Fruit fly (Drosophila melanogaster): ENCODE data around the gene CG8028.

The CG8028 gene

DNA sequence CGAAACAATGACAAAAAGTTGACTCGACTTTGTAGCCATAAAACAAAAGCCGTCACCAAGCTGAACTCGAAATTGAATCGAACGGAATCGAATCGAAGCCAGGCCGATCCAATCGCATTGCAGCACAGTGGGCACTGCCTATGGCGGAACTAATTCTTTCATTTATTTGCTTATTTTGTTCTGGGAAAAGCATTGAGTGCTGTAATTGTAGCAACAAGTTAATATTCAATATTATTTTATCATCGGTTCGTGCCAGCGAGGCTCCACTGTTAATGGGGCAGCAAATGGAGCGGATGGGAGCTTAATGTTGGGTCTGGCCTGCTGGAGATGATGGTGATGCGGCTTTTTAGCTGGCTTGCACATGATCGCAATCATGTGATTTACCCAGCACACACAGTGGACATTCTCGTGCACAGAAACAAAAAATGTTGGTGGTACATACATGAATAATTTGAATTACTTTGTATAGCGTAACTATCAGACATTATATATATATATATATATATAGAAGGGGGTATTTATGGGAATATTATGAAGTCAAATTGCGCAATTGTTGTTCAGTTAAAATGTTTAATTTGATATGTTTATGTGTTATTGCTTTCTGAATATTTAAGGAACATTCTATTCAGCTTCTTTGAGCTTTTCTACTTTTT is 9.3 kb upstream of the CG8028 start (continued):
- peak; percentile 87 for TF ChIP-seq CG11247 (GFP tag; IDR thresholded peaks at IDR 0.05)
- peak; percentile 43 for TF ChIP-seq Jarid2 (GFP tag; optimal IDR thresholded peaks at IDR 0.05)
- no peak for TF ChIP-seq CG1832 (GFP tag; optimal IDR thresholded peaks at IDR 0.05)
- peak; percentile 75 for TF ChIP-seq en (GFP tag; optimal IDR thresholded peaks at IDR 0.05)
- TF ChIP-seq lab (GFP tag; optimal IDR thresholded peaks at IDR 0.05), result peak; percentile 90
- peak; percentile 84 for TF ChIP-seq MTF-1 (GFP tag; optimal IDR thresholded peaks at IDR 0.05; ENCODE audit: borderline replicate concordance)
- peak; percentile 85 for TF ChIP-seq croc (GFP tag; conservative IDR thresholded peaks at IDR 0.05)
- TF ChIP-seq schlank (tag; optimal IDR thresholded peaks at IDR 0.05), result peak; percentile 52
- peak; percentile 83 for TF ChIP-seq Chrac-16 (GFP tag; optimal IDR thresholded peaks at IDR 0.05)
- no peak for TF ChIP-seq pros (GFP tag; optimal IDR thresholded peaks at IDR 0.05)
- TF ChIP-seq lbe (GFP tag; optimal IDR thresholded peaks at IDR 0.05), result peak; percentile 96
- TF ChIP-seq Sox100B (GFP tag; optimal IDR thresholded peaks at IDR 0.05), result peak; percentile 78
- peak; percentile 67 for TF ChIP-seq CG31365 (tag; optimal IDR thresholded peaks at IDR 0.05)
- no peak for TF ChIP-seq Doc3 (GFP tag; IDR thresholded peaks at IDR 0.05; ENCODE audit: partially characterized antibody)
- TF ChIP-seq CG11456 (GFP tag; IDR thresholded peaks at IDR 0.05), result peak; percentile 92
- TF ChIP-seq Hr51 (GFP tag; optimal IDR thresholded peaks at IDR 0.05), result peak; percentile 67 to 91
- peak; percentile 87 for TF ChIP-seq CG11093 (GFP tag; IDR thresholded peaks at IDR 0.05)
- peak; percentile 92 for TF ChIP-seq Xrp1 (GFP tag; IDR thresholded peaks at IDR 0.05)
- TF ChIP-seq Oaz (GFP tag; IDR thresholded peaks at IDR 0.05), result peak; percentile 89
- peak; percentile 89 for TF ChIP-seq CG2712 (tag; optimal IDR thresholded peaks at IDR 0.05)
- peak; percentile 72 for TF ChIP-seq Atf3 (GFP tag; optimal IDR thresholded peaks at IDR 0.05)
- TF ChIP-seq Gug (GFP tag; IDR thresholded peaks at IDR 0.05), result peak; percentile 92
- TF ChIP-seq Fer3 (tag; optimal IDR thresholded peaks at IDR 0.05), result peak; percentile 81
- peak; percentile 72 for TF ChIP-seq CG8359 (GFP tag; optimal IDR thresholded peaks at IDR 0.05; ENCODE audit: borderline replicate concordance)
- TF ChIP-seq CG10959 (GFP tag; IDR thresholded peaks at IDR 0.05), result peak; percentile 73
- peak; percentile 77 for TF ChIP-seq odd (GFP tag; optimal IDR thresholded peaks at IDR 0.05)
- peak; percentile 98 for TF ChIP-seq vvl (GFP tag; IDR thresholded peaks at IDR 0.05)
- peak; percentile 88 for TF ChIP-seq CG4820 (GFP tag; optimal IDR thresholded peaks at IDR 0.05)
- TF ChIP-seq Fer2 (tag; optimal IDR thresholded peaks at IDR 0.05), result peak; percentile 69
- peak; percentile 81 for TF ChIP-seq org-1 (GFP tag; optimal IDR thresholded peaks at IDR 0.05)
- peak; percentile 84 for TF ChIP-seq CG11695 (GFP tag; IDR thresholded peaks at IDR 0.05)
- peak; percentile 21 for TF ChIP-seq B-H2 (GFP tag; optimal IDR thresholded peaks at IDR 0.05)
- TF ChIP-seq HHEX (GFP tag; optimal IDR thresholded peaks at IDR 0.05), result peak; percentile 82
- peak in 1 of 2 experiments; percentile 36 for TF ChIP-seq crp (GFP tag; optimal IDR thresholded peaks at IDR 0.05)
- TF ChIP-seq lov (optimal IDR thresholded peaks at IDR 0.05), result no peak
- TF ChIP-seq lov (GFP tag; IDR thresholded peaks at IDR 0.05), result peak; percentile 92
- TF ChIP-seq crol (GFP tag; IDR thresholded peaks at IDR 0.05), result no peak
- peak; percentile 93 for TF ChIP-seq H15 (GFP tag; IDR thresholded peaks at IDR 0.05)
- peak; percentile 89 for TF ChIP-seq chm (GFP tag; IDR thresholded peaks at IDR 0.05)
- peak; percentile 94 for TF ChIP-seq nom (GFP tag; optimal IDR thresholded peaks at IDR 0.05)
- peak; percentile 52 for TF ChIP-seq grn (GFP tag; optimal IDR thresholded peaks at IDR 0.05)
- no peak for TF ChIP-seq usp (GFP tag; optimal IDR thresholded peaks at IDR 0.05)
- peak; percentile 83 for TF ChIP-seq CG3407 (GFP tag; optimal IDR thresholded peaks at IDR 0.05)
- peak; percentile 92; the same call in 2 of the 3 replicates for TF ChIP-seq CG2199 (GFP tag; IDR thresholded peaks at IDR 0.05)
- peak; percentile 92 for TF ChIP-seq CG14050 (GFP tag; IDR thresholded peaks at IDR 0.05)
- TF ChIP-seq MESR4 (GFP tag; optimal IDR thresholded peaks at IDR 0.05), result peak; percentile 29
- TF ChIP-seq CG4360 (GFP tag; IDR thresholded peaks at IDR 0.05), result peak; percentile 75
- no peak for TF ChIP-seq cad (GFP tag; optimal IDR thresholded peaks at IDR 0.05)
- TF ChIP-seq dmrt99B (tag; optimal IDR thresholded peaks at IDR 0.05), result peak; percentile 94
- peak; percentile 19 for TF ChIP-seq TFAM (GFP tag; optimal IDR thresholded peaks at IDR 0.05)
